Fruit fly (Drosophila melanogaster): ENCODE results near the gene CG44004.

Gene CG44004

dm6 chr3L:18086754-18087685 lies 13.4 kb upstream of the CG44004 start, which contains the start of gene CG34253:
CG34253 (minus strand) TSS chr3L:18087320.
- no peak for TF ChIP-seq noc (tag; optimal IDR thresholded peaks at IDR 0.05)

- no peak for TF ChIP-seq noc (tag; optimal IDR thresholded peaks at IDR 0.05)
Observed at dm6 chr3L:18083994-18084393, 10.3 kb upstream of the CG44004 start.

- TF ChIP-seq noc (tag; optimal IDR thresholded peaks at IDR 0.05): no peak
Observed at dm6 chr3L:18083402-18083801, 9.7 kb upstream of the CG44004 start.

- TF ChIP-seq noc (tag; optimal IDR thresholded peaks at IDR 0.05): no peak
Observed at dm6 chr3L:18081957-18082356, 8.3 kb upstream of the CG44004 start.

- TF ChIP-seq noc (tag; optimal IDR thresholded peaks at IDR 0.05): no peak
Observed at dm6 chr3L:18081494-18081893, 7.8 kb upstream of the CG44004 start.

- no peak for TF ChIP-seq noc (tag; optimal IDR thresholded peaks at IDR 0.05)
Observed at dm6 chr3L:18079610-18080497, 6.2 kb upstream of the CG44004 start.

- TF ChIP-seq noc (tag; optimal IDR thresholded peaks at IDR 0.05): no peak
Observed at dm6 chr3L:18079123-18079522, 5.5 kb upstream of the CG44004 start.

- TF ChIP-seq noc (tag; optimal IDR thresholded peaks at IDR 0.05): no peak
Observed at dm6 chr3L:18078614-18079013, 5.0 kb upstream of the CG44004 start.

dm6 chr3L:18077649-18078417 lies 4.2 kb upstream of the CG44004 start:
- TF ChIP-seq noc (tag; optimal IDR thresholded peaks at IDR 0.05): no peak

dm6 chr3L:18076649-18077048 lies 3.0 kb upstream of the CG44004 start:
- TF ChIP-seq noc (tag; optimal IDR thresholded peaks at IDR 0.05): no peak

dm6 chr3L:18075853-18076252 lies 2.2 kb upstream of the CG44004 start:
- no peak for TF ChIP-seq noc (tag; optimal IDR thresholded peaks at IDR 0.05)

- no peak for TF ChIP-seq noc (tag; optimal IDR thresholded peaks at IDR 0.05)
Observed at dm6 chr3L:18074988-18075387, 1.3 kb upstream of the CG44004 start.

- TF ChIP-seq noc (tag; optimal IDR thresholded peaks at IDR 0.05): no peak
Observed at dm6 chr3L:18072023-18072422, 1.6 kb downstream of the CG44004 start, which contains the start of gene CG44005. CG44005 (minus strand) TSS chr3L:18072123.

- no peak for TF ChIP-seq noc (tag; optimal IDR thresholded peaks at IDR 0.05)
Observed at dm6 chr3L:18070050-18070449, 3.6 kb downstream of the CG44004 start, which contains the start of gene CG44006. CG44006 (minus strand) TSS chr3L:18070150.

dm6 chr3L:18064632-18065482 lies 8.8 kb downstream of the CG44004 start, which contains the start of gene Eip75B:
Eip75B (minus strand) TSS chr3L:18064696.
- TF ChIP-seq noc (tag; optimal IDR thresholded peaks at IDR 0.05): no peak

All from whole organism, larva.